Fruit fly (Drosophila melanogaster) whole organism, pupa: ENCODE measurements around the gene Sfp24C1.

Experiments used
- CG10348 ChIP-seq: fragments of 200-800 bp; sonication (Bioruptor generic); IDR thresholded peaks from 2 replicates; pipeline ENCODE4 v1.3.6; 2022; ENCODE audit warnings: missing biosample characterization, missing genetic modification characterization
- CG13204 ChIP-seq: fragments of 200-800 bp; sonication (Bioruptor generic); optimal IDR thresholded peaks from 2 replicates; lab custom pipeline; 2018; ENCODE audit warnings: missing biosample characterization, mild to moderate bottlenecking, missing genetic modification characterization, moderate library complexity
- CG15710 ChIP-seq: fragments of 200-800 bp; sonication (Bioruptor generic); optimal IDR thresholded peaks from 2 replicates; lab custom pipeline; 2018; ENCODE audit warnings: missing biosample characterization, mild to moderate bottlenecking, missing genetic modification characterization, moderate library complexity
- CG17806 ChIP-seq: fragments of 200-800 bp; sonication (Bioruptor generic); optimal IDR thresholded peaks from 2 replicates; lab custom pipeline; 2018; ENCODE audit warnings: missing biosample characterization, mild to moderate bottlenecking, missing genetic modification characterization, moderate library complexity
- CG32121 ChIP-seq: fragments of 200-800 bp; sonication (Bioruptor generic); IDR thresholded peaks from 2 replicates; pipeline ENCODE4 v1.3.6; 2022; ENCODE audit warnings: missing biosample characterization, missing genetic modification characterization
- CG34367 ChIP-seq: fragments of 200-800 bp; sonication (Bioruptor generic); optimal IDR thresholded peaks from 2 replicates; lab custom pipeline; 2018; ENCODE audit warnings: missing biosample characterization, mild to moderate bottlenecking, missing genetic modification characterization
- CG8159 ChIP-seq: fragments of 200-800 bp; sonication (Bioruptor generic); optimal IDR thresholded peaks from 3 replicates; lab custom pipeline; 2018; ENCODE audit warnings: missing biosample characterization, mild to moderate bottlenecking, missing genetic modification characterization, moderate library complexity
- CG8301 ChIP-seq: fragments of 200-800 bp; sonication (Bioruptor generic); optimal IDR thresholded peaks from 2 replicates; lab custom pipeline; 2018; ENCODE audit warnings: missing biosample characterization, mild to moderate bottlenecking, missing genetic modification characterization
- CG9948 ChIP-seq: fragments of 200-800 bp; sonication (Bioruptor generic); optimal IDR thresholded peaks from 2 replicates; lab custom pipeline; 2018; ENCODE audit warnings: missing biosample characterization, mild to moderate bottlenecking, missing genetic modification characterization, moderate library complexity
- EcR ChIP-seq: fragments of 200-800 bp; sonication (Bioruptor generic); optimal IDR thresholded peaks from 3 replicates; lab custom pipeline; 2019; ENCODE audit warnings: missing biosample characterization, missing genetic modification characterization, mild to moderate bottlenecking, moderate library complexity, missing genetic modification reagents
- Ets98B ChIP-seq: fragments of 200-800 bp; sonication (Bioruptor generic); IDR thresholded peaks from 2 replicates; pipeline ENCODE4 v1.3.6; 2022; ENCODE audit warnings: missing biosample characterization, missing genetic modification characterization
- Pif1A ChIP-seq: fragments of 200-800 bp; sonication (Bioruptor generic); optimal IDR thresholded peaks from 3 replicates; lab custom pipeline; 2016; ENCODE audit warnings: missing biosample characterization, missing genetic modification characterization
- gl ChIP-seq: fragments of 200-800 bp; sonication (Bioruptor generic); optimal IDR thresholded peaks from 2 replicates; lab custom pipeline; 2018; ENCODE audit warnings: missing biosample characterization, mild to moderate bottlenecking, missing genetic modification characterization
- rn ChIP-seq: fragments of 200-800 bp; sonication (Bioruptor generic); IDR thresholded peaks from 2 replicates; pipeline ENCODE4 v1.3.6; 2022; ENCODE audit warnings: missing biosample characterization, missing genetic modification characterization

DNA sequence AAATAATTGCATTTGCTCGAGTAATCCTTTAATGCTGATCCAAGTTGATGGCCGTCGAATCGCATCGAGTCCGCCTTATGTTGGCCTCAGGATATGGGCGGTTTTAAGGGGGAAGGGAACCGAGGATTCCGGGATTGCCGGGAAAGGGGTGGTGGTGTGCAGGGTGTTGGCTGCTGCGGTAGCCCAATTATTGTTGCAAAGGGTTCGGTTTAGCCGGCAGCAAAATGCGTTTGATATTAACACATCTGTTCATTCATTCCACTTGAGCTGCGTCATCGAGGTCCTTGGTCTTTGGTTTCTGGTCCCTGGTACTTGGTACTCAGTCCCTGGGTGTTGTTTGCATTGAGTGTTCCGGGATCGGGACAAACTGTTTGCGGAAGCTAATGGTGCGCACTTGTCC lies 19.1 kb upstream of the Sfp24C1 start:
- TF ChIP-seq CG32121 (GFP tag; lab: Robert Waterston, UW) = no peak
- no peak for TF ChIP-seq CG17806
- TF ChIP-seq Pif1A (GFP tag; lab: Kevin White, UChicago) = no peak
- no peak for TF ChIP-seq Ets98B (GFP tag; lab: Robert Waterston, UW)
- no peak for TF ChIP-seq CG34367
- no peak for TF ChIP-seq CG15710
- no peak for TF ChIP-seq EcR (GFP tag; lab: Kevin White, UChicago)
- no peak for TF ChIP-seq CG13204 (GFP tag; lab: Kevin White, UChicago)
- no peak for TF ChIP-seq gl (tag; lab: Kevin White, UChicago)
- no peak for TF ChIP-seq CG10348 (GFP tag; lab: Robert Waterston, UW)
- no peak for TF ChIP-seq CG8301 (tag; lab: Kevin White, UChicago)
- TF ChIP-seq CG9948 (tag; lab: Kevin White, UChicago) = no peak
- no peak for TF ChIP-seq rn (GFP tag; lab: Robert Waterston, UW)
- no peak for TF ChIP-seq CG8159 (tag; lab: Kevin White, UChicago)
